Worm (Caenorhabditis elegans) whole organism, L2 larva: ENCODE data around the gene lact-8.

Experiments
- aly-2 ChIP-seq: fragments of 150-350 bp; optimal IDR thresholded peaks from 2 replicates; lab custom pipeline; 2014; ENCODE audit warnings: missing biosample characterization, missing genetic modification characterization
- ceh-82 ChIP-seq: fragments of 150-350 bp; optimal IDR thresholded peaks from 2 replicates; lab custom pipeline; 2014; ENCODE audit warnings: missing biosample characterization, missing genetic modification characterization
- dmd-4 ChIP-seq: sonication (generic microtip); optimal IDR thresholded peaks from 2 replicates; lab custom pipeline; 2017; ENCODE audit warnings: missing biosample characterization, missing genetic modification characterization
- elt-1 ChIP-seq: fragments of 150-350 bp; optimal IDR thresholded peaks from 2 replicates; lab custom pipeline; 2014; ENCODE audit warnings: missing biosample characterization, missing genetic modification characterization
- lsy-2 ChIP-seq, 2 experiments: fragments of 150-350 bp in 1 of 2; sonication (generic microtip) in 1 of 2; optimal IDR thresholded peaks; 2 replicates each; lab custom pipeline; 2014 to 2017; ENCODE audit warnings: missing biosample characterization in 2 of 2, missing genetic modification characterization in 2 of 2
- nhr-129 ChIP-seq: fragments of 150-350 bp; optimal IDR thresholded peaks from 2 replicates; lab custom pipeline; 2014; ENCODE audit warnings: missing biosample characterization, missing genetic modification characterization
- nhr-77 ChIP-seq: fragments of 150-350 bp; optimal IDR thresholded peaks from 2 replicates; lab custom pipeline; 2014; ENCODE audit warnings: missing biosample characterization, missing genetic modification characterization
- sem-4 ChIP-seq: fragments of 150-350 bp; optimal IDR thresholded peaks from 2 replicates; lab custom pipeline; 2014; ENCODE audit warnings: missing biosample characterization, missing genetic modification reagents, missing genetic modification characterization
- skn-1 ChIP-seq: sonication (generic microtip); optimal IDR thresholded peaks from 2 replicates; lab custom pipeline; 2017; ENCODE audit warnings: missing biosample characterization, missing genetic modification characterization
- unc-55 ChIP-seq: fragments of 150-350 bp; sonication (generic microtip); optimal IDR thresholded peaks from 3 replicates; lab custom pipeline; 2014; ENCODE audit warnings: missing biosample characterization, missing genetic modification reagents, missing genetic modification characterization
- unc-62 ChIP-seq: fragments of 150-350 bp; optimal IDR thresholded peaks from 2 replicates; lab custom pipeline; 2014; ENCODE audit warnings: missing biosample characterization, missing genetic modification reagents, missing genetic modification characterization
- zag-1 ChIP-seq: fragments of 150-350 bp; optimal IDR thresholded peaks from 2 replicates; lab custom pipeline; 2014; ENCODE audit warnings: missing biosample characterization, missing genetic modification characterization

DNA sequence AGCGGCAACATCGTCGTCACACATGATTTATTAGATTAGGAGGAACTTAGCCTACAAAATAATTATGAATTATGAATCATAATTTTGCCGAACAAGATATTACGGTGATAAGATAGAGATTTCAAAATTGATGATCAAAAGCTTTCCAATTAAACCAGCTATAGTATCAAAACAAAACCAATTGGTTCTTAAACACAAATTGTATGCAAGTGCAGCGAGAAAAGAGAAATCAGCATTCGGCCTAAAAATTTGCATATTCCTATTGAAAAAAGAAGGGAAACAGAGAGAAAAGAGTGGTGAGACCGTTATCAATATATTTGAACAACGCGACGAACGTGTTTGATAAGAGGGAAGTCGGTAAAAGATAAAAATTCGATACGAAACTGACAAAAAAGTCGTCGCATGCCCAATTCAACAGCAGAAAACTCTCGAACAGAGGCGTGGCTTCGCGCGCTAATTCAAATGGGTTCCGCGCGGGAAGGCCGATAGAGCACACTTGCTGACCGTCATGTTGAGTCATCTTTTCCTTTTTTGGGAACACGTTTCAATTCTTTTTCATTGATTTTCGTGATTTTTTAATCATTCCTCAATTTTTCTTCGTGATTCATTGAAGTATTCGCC, 15.2 kb downstream of the lact-8 start, which contains the start of gene act-2:
- TF ChIP-seq nhr-129 (tag; lab: Kevin White, UChicago) (peak; percentile 76), unc-62 (GFP tag; lab: Kevin White, UChicago) (no peak), skn-1 (tag; lab: Kevin White, UChicago) (no peak), elt-1 (no peak), unc-55 (GFP tag; lab: Kevin White, UChicago) (peak; percentile 86), sem-4 (peak; percentile 80), lsy-2 (tag; optimal IDR thresholded peaks at IDR 0.05; lab: Kevin White, UChicago) (peak in 1 of 2 experiments; percentile 75), nhr-77 (tag; lab: Kevin White, UChicago) (no peak), aly-2 (tag; lab: Kevin White, UChicago) (no peak), zag-1 (peak; percentile 15), dmd-4 (no peak), ceh-82 (tag; lab: Kevin White, UChicago) (no peak)
